Fruit fly (Drosophila melanogaster): ENCODE measurements around the gene moi.

The moi gene

DNA sequence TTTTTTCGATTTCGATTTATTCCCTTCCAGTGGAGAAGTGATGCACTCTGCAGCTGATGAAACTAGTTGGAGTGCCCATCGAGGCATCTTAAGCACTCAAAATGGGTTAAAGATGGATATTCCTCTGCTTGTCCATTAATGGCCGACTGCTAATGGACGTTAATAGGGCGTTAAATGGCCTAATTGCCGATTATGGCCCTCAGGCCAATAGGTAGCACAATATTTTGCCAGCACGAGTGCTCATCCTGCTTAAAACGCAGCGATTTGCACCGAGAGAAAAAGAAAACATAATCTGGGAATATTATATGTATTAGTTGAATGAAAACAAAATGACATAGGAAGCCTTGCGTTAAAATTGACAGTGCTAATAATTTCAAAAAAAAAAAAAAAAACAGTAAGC, 46.9 kb upstream of the moi start, which contains the start of gene CG44158:
CG44158 (plus strand) TSS at position 301 of the 400 bp plus-strand sequence.
- peak; percentile 59 for TF ChIP-seq Ets65A (GFP tag)
- no peak for TF ChIP-seq Hr3 (GFP tag; optimal IDR thresholded peaks at IDR 0.05)

dm6 chr3R:18215300-18215699, 40.0 kb upstream of the moi start:
- no peak for TF ChIP-seq Sox100B (GFP tag; optimal IDR thresholded peaks at IDR 0.05)
- peak; percentile 78 for TF ChIP-seq CG34224 (GFP tag; IDR thresholded peaks at IDR 0.05; ENCODE audit: partially characterized antibody)
- TF ChIP-seq psq (GFP tag; optimal IDR thresholded peaks at IDR 0.05): no peak
- no peak for TF ChIP-seq bsh (GFP tag; optimal IDR thresholded peaks at IDR 0.05)
- TF ChIP-seq CG11696 (GFP tag; IDR thresholded peaks at IDR 0.05): no peak
- no peak for TF ChIP-seq twi (tag; optimal IDR thresholded peaks at IDR 0.05)
- TF ChIP-seq HmgD (GFP tag; optimal IDR thresholded peaks at IDR 0.05): no peak
- TF ChIP-seq exex (tag; optimal IDR thresholded peaks at IDR 0.05): no peak
- no peak for TF ChIP-seq Eip74EF (GFP tag; optimal IDR thresholded peaks at IDR 0.05)
- TF ChIP-seq Sry-δ (GFP tag; optimal IDR thresholded peaks at IDR 0.05): peak; percentile 74
- TF ChIP-seq H15 (GFP tag; IDR thresholded peaks at IDR 0.05): peak; percentile 25; the same call in 1 of the 3 replicates
- no peak for TF ChIP-seq CG14441 (GFP tag; IDR thresholded peaks at IDR 0.05)
- no peak for TF ChIP-seq Lpt (GFP tag; optimal IDR thresholded peaks at IDR 0.05)
- TF ChIP-seq CG7987 (GFP tag; optimal IDR thresholded peaks at IDR 0.05): no peak
- TF ChIP-seq NK7.1 (GFP tag; optimal IDR thresholded peaks at IDR 0.05): no peak
- TF ChIP-seq row (GFP tag; IDR thresholded peaks at IDR 0.05): peak; percentile 66
- no peak for TF ChIP-seq PHDP (tag; optimal IDR thresholded peaks at IDR 0.05)
- TF ChIP-seq Hr78 (GFP tag; optimal IDR thresholded peaks at IDR 0.05): no peak
- TF ChIP-seq Ada2b (GFP tag; IDR thresholded peaks at IDR 0.05): peak; percentile 47; the same call in 1 of the 2 replicates
- TF ChIP-seq Dll (GFP tag; IDR thresholded peaks at IDR 0.05; ENCODE audit: partially characterized antibody): peak; percentile 86
- TF ChIP-seq usp (GFP tag; optimal IDR thresholded peaks at IDR 0.05): no peak
- TF ChIP-seq fd102C (GFP tag; optimal IDR thresholded peaks at IDR 0.05): no peak
- TF ChIP-seq ewg (GFP tag; optimal IDR thresholded peaks at IDR 0.05): no peak
- no peak for TF ChIP-seq CG6765 (GFP tag; optimal IDR thresholded peaks at IDR 0.05)
- TF ChIP-seq CG1233 (GFP tag; optimal IDR thresholded peaks at IDR 0.05): no peak
- peak; percentile 87 for TF ChIP-seq CG7928 (GFP tag; optimal IDR thresholded peaks at IDR 0.05)
- TF ChIP-seq nerfin-2 (GFP tag; IDR thresholded peaks at IDR 0.05; ENCODE audit: partially characterized antibody): no peak
- peak; percentile 57 for TF ChIP-seq zfh2 (GFP tag; optimal IDR thresholded peaks at IDR 0.05)
- peak; percentile 19 for TF ChIP-seq NC2β (GFP tag; optimal IDR thresholded peaks at IDR 0.05)
- TF ChIP-seq CG43689 (GFP tag; IDR thresholded peaks at IDR 0.05): no peak
- no peak for TF ChIP-seq CG4328 (GFP tag; optimal IDR thresholded peaks at IDR 0.05)
- no peak for TF ChIP-seq cwo (GFP tag; optimal IDR thresholded peaks at IDR 0.05)
- TF ChIP-seq oc (tag; optimal IDR thresholded peaks at IDR 0.05): no peak
- TF ChIP-seq bbx (GFP tag; IDR thresholded peaks at IDR 0.05; ENCODE audit: partially characterized antibody): peak; percentile 46
- TF ChIP-seq CG30020 (tag; optimal IDR thresholded peaks at IDR 0.05): no peak
- TF ChIP-seq CG8944 (GFP tag; optimal IDR thresholded peaks at IDR 0.05): no peak
- TF ChIP-seq CG10462 (GFP tag; optimal IDR thresholded peaks at IDR 0.05): no peak
- no peak for TF ChIP-seq Doc2 (GFP tag; IDR thresholded peaks at IDR 0.05)
- TF ChIP-seq Chrac-16 (GFP tag; optimal IDR thresholded peaks at IDR 0.05): peak; percentile 48
- no peak for TF ChIP-seq ap (GFP tag; IDR thresholded peaks at IDR 0.05)
- no peak for TF ChIP-seq cato (GFP tag; optimal IDR thresholded peaks at IDR 0.05; ENCODE audit: borderline replicate concordance)
- TF ChIP-seq emc (GFP tag; optimal IDR thresholded peaks at IDR 0.05): no peak
- no peak for TF ChIP-seq schlank (tag; optimal IDR thresholded peaks at IDR 0.05)
- TF ChIP-seq bcd (GFP tag; optimal IDR thresholded peaks at IDR 0.05): peak; percentile 20
- no peak for TF ChIP-seq YL-1 (GFP tag; optimal IDR thresholded peaks at IDR 0.05)
- TF ChIP-seq MESR4 (GFP tag; optimal IDR thresholded peaks at IDR 0.05): no peak
- peak; percentile 25 for TF ChIP-seq CG33213 (GFP tag; optimal IDR thresholded peaks at IDR 0.05)

Measured in whole organism, embryonic.